Worm (Caenorhabditis elegans): ENCODE measurements around the gene F22E5.1.

- TF ChIP-seq hmbx-1 (tag; optimal IDR thresholded peaks at IDR 0.05) (no peak), ama-1 (optimal IDR thresholded peaks at IDR 0.05) (no peak), ets-7 (tag; optimal IDR thresholded peaks at IDR 0.05) (no peak), tra-4 (tag; optimal IDR thresholded peaks at IDR 0.05) (no peak), scrt-1 (GFP tag; IDR thresholded peaks at IDR 0.05) (no peak), flt-1 (GFP tag; IDR thresholded peaks at IDR 0.05) (no peak), aly-1 (tag; optimal IDR thresholded peaks at IDR 0.05) (no peak), B0310.2 (tag; optimal IDR thresholded peaks at IDR 0.05) (no peak), ceh-13 (GFP tag; optimal IDR thresholded peaks at IDR 0.05) (no peak)
Measured at ce11 chrII:2649015-2649414, 24.6 kb upstream of the F22E5.1 start.
